Fruit fly (Drosophila melanogaster): ENCODE measurements around the gene Jhbp3.
A peak's percentile ranks its signal among the peaks of the same experiment; 100 is the strongest.

Gene Jhbp3

dm6 chr3R:4912130-4912549 is 42.9 kb downstream of the Jhbp3 start (continued):
- TF ChIP-seq cyc (GFP tag; optimal IDR thresholded peaks at IDR 0.05) (peak; percentile 76), Sox102F (GFP tag; optimal IDR thresholded peaks at IDR 0.05) (peak; percentile 84), Hr39 (GFP tag; optimal IDR thresholded peaks at IDR 0.05) (peak; percentile 85), Smox (GFP tag; optimal IDR thresholded peaks at IDR 0.05) (peak; percentile 81), spab (GFP tag; optimal IDR thresholded peaks at IDR 0.05) (peak; percentile 5), Hr4 (GFP tag; optimal IDR thresholded peaks at IDR 0.05) (peak; percentile 60), CG16779 (tag; optimal IDR thresholded peaks at IDR 0.05) (peak; percentile 39), Eip78C (GFP tag) (peak; percentile 91), fd85E (GFP tag; optimal IDR thresholded peaks at IDR 0.05) (peak; percentile 22), Blimp-1 (GFP tag; optimal IDR thresholded peaks at IDR 0.05) (peak; percentile 47), Lpt (GFP tag; optimal IDR thresholded peaks at IDR 0.05) (peak; percentile 26)

DNA sequence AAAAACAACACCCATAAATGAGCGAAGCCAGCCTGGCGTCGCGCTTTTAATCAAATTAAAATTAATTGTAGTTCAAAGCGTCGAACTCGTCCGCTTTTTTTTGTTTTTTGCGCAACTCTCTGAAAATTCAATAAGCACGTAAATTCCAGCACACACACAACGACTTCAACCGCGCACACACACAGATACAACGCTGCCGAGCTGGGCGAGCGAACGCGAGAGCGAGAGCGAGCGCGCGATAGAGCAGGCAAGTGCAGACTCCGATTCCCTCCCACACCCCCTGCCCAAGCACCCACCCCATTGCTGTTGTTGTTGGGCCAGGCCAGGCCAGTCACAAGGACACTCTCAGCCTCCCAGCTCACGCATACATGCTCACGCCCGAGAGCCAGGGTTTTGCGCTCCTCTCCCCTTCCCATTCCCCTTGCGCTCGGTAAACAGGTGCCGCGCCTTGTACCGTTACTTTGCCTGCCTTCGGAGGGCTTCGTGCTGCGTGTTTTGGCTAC is 44.2 kb downstream of the Jhbp3 start:
- peak; percentile 39 for TF ChIP-seq CG6854 (GFP tag; optimal IDR thresholded peaks at IDR 0.05)
- no peak for TF ChIP-seq salr (GFP tag; optimal IDR thresholded peaks at IDR 0.05)
- TF ChIP-seq svp (GFP tag) = peak; percentile 90
- TF ChIP-seq acj6 (GFP tag; optimal IDR thresholded peaks at IDR 0.05) = no peak
- TF ChIP-seq Smox (GFP tag; optimal IDR thresholded peaks at IDR 0.05) = no peak
- no peak for TF ChIP-seq dac (GFP tag; optimal IDR thresholded peaks at IDR 0.05)
- TF ChIP-seq CG11902 (GFP tag; optimal IDR thresholded peaks at IDR 0.05) = no peak
- TF ChIP-seq CG32006 (GFP tag; optimal IDR thresholded peaks at IDR 0.05) = no peak
- TF ChIP-seq CG3032 (tag; optimal IDR thresholded peaks at IDR 0.05) = no peak
- peak; percentile 12 for TF ChIP-seq CG1621 (tag; optimal IDR thresholded peaks at IDR 0.05)
- peak; percentile 58 for TF ChIP-seq Eip78C (GFP tag)
- no peak for TF ChIP-seq CG8319 (GFP tag; optimal IDR thresholded peaks at IDR 0.05)
- TF ChIP-seq CG6163 (GFP tag; IDR thresholded peaks at IDR 0.05) = peak; percentile 67; the same call in 2 of the 3 replicates
- no peak for TF ChIP-seq achi (GFP tag; optimal IDR thresholded peaks at IDR 0.05)
- no peak for TF ChIP-seq Ets21C (GFP tag; optimal IDR thresholded peaks at IDR 0.05)
- peak; percentile 88 for TF ChIP-seq fkh (GFP tag; optimal IDR thresholded peaks at IDR 0.05)
- TF ChIP-seq CG11762 (GFP tag; optimal IDR thresholded peaks at IDR 0.05; ENCODE audit: insufficient read depth) = no peak
- no peak for TF ChIP-seq cyc (GFP tag; optimal IDR thresholded peaks at IDR 0.05)
- peak; percentile 19; the same call in 1 of the 3 replicates for TF ChIP-seq CG8119 (GFP tag; IDR thresholded peaks at IDR 0.05)
- TF ChIP-seq CG6808 (GFP tag; optimal IDR thresholded peaks at IDR 0.05) = no peak
- peak; percentile 15 for TF ChIP-seq net (GFP tag; optimal IDR thresholded peaks at IDR 0.05)
- no peak for TF ChIP-seq Sox15 (GFP tag; optimal IDR thresholded peaks at IDR 0.05)
- no peak for TF ChIP-seq vri (GFP tag; optimal IDR thresholded peaks at IDR 0.05)
- TF ChIP-seq Hr38 (GFP tag; optimal IDR thresholded peaks at IDR 0.05) = no peak
- no peak for TF ChIP-seq topi (GFP tag; optimal IDR thresholded peaks at IDR 0.05)
- TF ChIP-seq CG15336 (GFP tag; IDR thresholded peaks at IDR 0.05) = peak; percentile 34; the same call in 1 of the 2 replicates
- TF ChIP-seq eg (GFP tag; IDR thresholded peaks at IDR 0.05) = peak; percentile 40; the same call in 1 of the 3 replicates
- no peak for TF ChIP-seq spab (GFP tag; optimal IDR thresholded peaks at IDR 0.05)
- TF ChIP-seq CG6276 (GFP tag; optimal IDR thresholded peaks at IDR 0.05) = no peak
- peak; percentile 18 for TF ChIP-seq dsx (GFP tag; optimal IDR thresholded peaks at IDR 0.05; ENCODE audit: poor library complexity, severe bottlenecking)
- TF ChIP-seq CG3919 (GFP tag; optimal IDR thresholded peaks at IDR 0.05) = peak; percentile 2
- TF ChIP-seq CG10631 (GFP tag; optimal IDR thresholded peaks at IDR 0.05) = no peak
- TF ChIP-seq CG16779 (tag; optimal IDR thresholded peaks at IDR 0.05) = peak; percentile 19
- peak; percentile 36 to 76 for TF ChIP-seq ss (GFP tag; optimal IDR thresholded peaks at IDR 0.05)
- peak; percentile 29 for TF ChIP-seq CG9139 (GFP tag; optimal IDR thresholded peaks at IDR 0.05)
- no peak for TF ChIP-seq Ets96B (tag; optimal IDR thresholded peaks at IDR 0.05)
- no peak for TF ChIP-seq Met (GFP tag; optimal IDR thresholded peaks at IDR 0.05)
- no peak for TF ChIP-seq Hr39 (GFP tag; optimal IDR thresholded peaks at IDR 0.05)
- TF ChIP-seq CG7368 (GFP tag; optimal IDR thresholded peaks at IDR 0.05) = peak; percentile 29
- TF ChIP-seq CG34406 (GFP tag; optimal IDR thresholded peaks at IDR 0.05) = no peak

All from whole organism, prepupa.